Worm (Caenorhabditis elegans) whole organism, L4/young adult: ENCODE data around the gene R05G6.3.

Experiments used
- W03F9.2 ChIP-seq: fragments of 150-350 bp; optimal IDR thresholded peaks from 2 replicates; lab custom pipeline; 2014; ENCODE audit warnings: missing biosample characterization, missing genetic modification characterization
- him-1 ChIP-seq: sonication (generic microtip); optimal IDR thresholded peaks from 2 replicates; lab custom pipeline; 2016; ENCODE audit warnings: missing genotype, missing genetic modification reagents, missing genetic modification characterization, missing compliant biosample characterization

DNA sequence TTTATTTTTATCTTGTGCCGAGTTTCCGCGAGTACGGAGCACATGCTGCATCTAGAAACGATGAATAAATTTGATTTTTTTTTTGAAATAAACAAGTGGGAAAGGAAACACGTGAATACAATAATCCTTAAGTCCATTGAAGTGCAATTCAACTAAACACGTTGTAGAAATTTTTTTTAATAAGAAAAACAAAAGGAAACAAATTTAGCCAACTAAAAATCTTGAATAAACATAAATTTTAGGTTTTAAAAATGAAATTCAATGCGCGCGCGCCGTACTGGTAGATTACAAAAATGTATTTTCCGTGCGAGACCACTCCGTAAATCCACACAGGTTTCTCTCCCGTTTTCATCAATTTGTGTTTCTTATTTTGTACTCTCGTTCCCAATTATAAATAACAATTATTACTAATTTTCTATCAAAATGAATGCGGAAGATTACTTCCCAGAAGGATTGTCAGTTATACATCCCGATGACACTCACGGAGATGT lies 43.1 kb upstream of the R05G6.3 start, which contains the start of the genes plk-3 and F55G1.6:
- no peak for TF ChIP-seq W03F9.2
- TF ChIP-seq him-1 (tag; lab: Kevin White, UChicago), result no peak
